Worm (Caenorhabditis elegans) whole organism, young adult: ENCODE results near the gene C45B2.6.

Source experiments
- C17E4.6 ChIP-seq: fragments of 200-800 bp; sonication (Bioruptor generic); IDR thresholded peaks from 2 replicates; pipeline ENCODE4 v1.3.6; 2022; ENCODE audit warnings: missing genetic modification reagents, missing genetic modification characterization, missing compliant biosample characterization
- Y53F4B.3 ChIP-seq: fragments of 200-800 bp; sonication (Bioruptor generic); IDR thresholded peaks from 2 replicates; pipeline ENCODE4 v1.3.6; 2022; ENCODE audit warnings: missing genetic modification reagents, missing genetic modification characterization, missing compliant biosample characterization
- akir-1 ChIP-seq: fragments of 200-800 bp; sonication (Bioruptor generic); optimal IDR thresholded peaks from 2 replicates; lab custom pipeline; 2018; ENCODE audit warnings: mild to moderate bottlenecking, missing genetic modification characterization, moderate library complexity, missing compliant biosample characterization
- ama-1 ChIP-seq, 3 experiments: fragments of 150-350 bp in 1 of 3; sonication (generic microtip) in 2 of 3; optimal IDR thresholded peaks; 2 replicates each; lab custom pipeline; 2014 to 2018; ENCODE audit warnings: missing biosample characterization in 2 of 3, missing genetic modification characterization in 2 of 3, missing genetic modification reagents in 2 of 3
- aptf-3 ChIP-seq: fragments of 200-800 bp; sonication (Bioruptor generic); IDR thresholded peaks from 2 replicates; pipeline ENCODE4 v1.3.6; 2022; ENCODE audit warnings: missing genetic modification characterization, missing compliant biosample characterization
- atf-7 ChIP-seq: sonication (generic microtip); optimal IDR thresholded peaks from 2 replicates; lab custom pipeline; 2017; ENCODE audit warnings: mild to moderate bottlenecking, missing genetic modification characterization, missing compliant biosample characterization
- ets-4 ChIP-seq: fragments of 200-800 bp; sonication (Bioruptor generic); optimal IDR thresholded peaks from 2 replicates; lab custom pipeline; 2018; ENCODE audit warnings: mild to moderate bottlenecking, missing genetic modification characterization, missing compliant biosample characterization
- hmg-20 ChIP-seq: fragments of 200-800 bp; sonication (Bioruptor generic); IDR thresholded peaks from 2 replicates; pipeline ENCODE4 v1.3.6; 2022; ENCODE audit warnings: missing genetic modification reagents, missing genetic modification characterization, missing compliant biosample characterization
- mcd-1 ChIP-seq: fragments of 200-800 bp; sonication (Bioruptor generic); IDR thresholded peaks from 2 replicates; pipeline ENCODE4 v1.3.6; 2022; ENCODE audit warnings: missing genetic modification reagents, missing genetic modification characterization, missing compliant biosample characterization
- nfya-1 ChIP-seq: sonication (generic microtip); optimal IDR thresholded peaks from 2 replicates; lab custom pipeline; 2017; ENCODE audit warnings: antibody characterized with exemption, missing compliant biosample characterization, missing genetic modification characterization, borderline replicate concordance; ENCODE audit not compliant: insufficient read depth
- nfya-2 ChIP-seq: fragments of 200-800 bp; sonication (Bioruptor generic); IDR thresholded peaks from 2 replicates; pipeline ENCODE4 v1.3.6; 2022; ENCODE audit warnings: missing genetic modification reagents, missing genetic modification characterization, missing compliant biosample characterization
- ztf-18 ChIP-seq: sonication (generic microtip); optimal IDR thresholded peaks from 2 replicates; lab custom pipeline; 2016; ENCODE audit warnings: missing genotype, mild to moderate bottlenecking, missing genetic modification characterization, missing compliant biosample characterization

- TF ChIP-seq C17E4.6 (GFP tag; lab: Robert Waterston, UW) (no peak), nfya-1 (no peak), ets-4 (GFP tag; lab: Kevin White, UChicago) (no peak), ama-1 (optimal IDR thresholded peaks at IDR 0.05; lab: Kevin White, UChicago) (no peak), ama-1 (GFP tag; optimal IDR thresholded peaks at IDR 0.05; lab: Kevin White, UChicago) (no peak), nfya-2 (GFP tag; lab: Robert Waterston, UW) (no peak), akir-1 (no peak), atf-7 (no peak), aptf-3 (no peak), hmg-20 (GFP tag; lab: Robert Waterston, UW) (no peak), Y53F4B.3 (GFP tag; lab: Robert Waterston, UW) (no peak), ztf-18 (tag; lab: Kevin White, UChicago) (no peak), mcd-1 (no peak)
Observed at ce11 chrX:6087676-6088075, 35.0 kb downstream of the C45B2.6 start, which contains the start of gene C45B2.8.
